Worm (Caenorhabditis elegans) whole organism, young adult: ENCODE results near the gene F08H9.4.

Experiments
- B0035.1 ChIP-seq: sonication (generic microtip); optimal IDR thresholded peaks from 2 replicates; lab custom pipeline; 2016; ENCODE audit warnings: missing genetic modification characterization, mild to moderate bottlenecking, missing compliant biosample characterization, missing genotype, missing genetic modification reagents
- F37B4.10 ChIP-seq: fragments of 200-800 bp; sonication (Bioruptor generic); IDR thresholded peaks from 2 replicates; pipeline ENCODE4 v1.3.6; 2022; ENCODE audit warnings: missing genetic modification characterization, missing compliant biosample characterization
- F39B2.1 ChIP-seq: fragments of 200-800 bp; sonication (Bioruptor generic); IDR thresholded peaks from 2 replicates; pipeline ENCODE4 v1.3.6; 2022; ENCODE audit warnings: missing genetic modification reagents, missing genetic modification characterization, missing compliant biosample characterization
- F52B5.7 ChIP-seq: sonication (generic microtip); optimal IDR thresholded peaks from 2 replicates; lab custom pipeline; 2016; ENCODE audit warnings: mild to moderate bottlenecking, missing genetic modification characterization, missing compliant biosample characterization
- F57C9.4 ChIP-seq: sonication (generic microtip); optimal IDR thresholded peaks from 2 replicates; lab custom pipeline; 2017; ENCODE audit warnings: mild to moderate bottlenecking, missing genetic modification characterization, missing compliant biosample characterization
- K12H6.12 ChIP-seq: fragments of 200-800 bp; sonication (Bioruptor generic); optimal IDR thresholded peaks from 2 replicates; lab custom pipeline; 2018; ENCODE audit warnings: mild to moderate bottlenecking, missing genetic modification characterization, missing compliant biosample characterization
- Y53G8AR.9 ChIP-seq: fragments of 200-800 bp; sonication (Bioruptor generic); conservative IDR thresholded peaks from 2 replicates; pipeline ENCODE4 v1.3.6; 2022; ENCODE audit warnings: missing genetic modification reagents, missing genetic modification characterization, missing compliant biosample characterization
- athp-1 ChIP-seq: sonication (generic microtip); optimal IDR thresholded peaks from 2 replicates; lab custom pipeline; 2017; ENCODE audit warnings: mild to moderate bottlenecking, missing genetic modification characterization, missing compliant biosample characterization
- attf-5 ChIP-seq: fragments of 200-800 bp; sonication (Bioruptor generic); optimal IDR thresholded peaks from 2 replicates; lab custom pipeline; 2018; ENCODE audit warnings: mild to moderate bottlenecking, missing genetic modification characterization, missing compliant biosample characterization
- attf-6 ChIP-seq: fragments of 200-800 bp; sonication (Bioruptor generic); IDR thresholded peaks from 2 replicates; pipeline ENCODE4 v1.3.6; 2022; ENCODE audit warnings: missing genetic modification reagents, missing genetic modification characterization, missing compliant biosample characterization
- bed-1 ChIP-seq: fragments of 200-800 bp; sonication (Bioruptor generic); IDR thresholded peaks from 2 replicates; pipeline ENCODE4 v1.3.6; 2022; ENCODE audit warnings: missing genetic modification reagents, missing genetic modification characterization, missing compliant biosample characterization
- cebp-1 ChIP-seq, 2 experiments: fragments of 200-800 bp in 1 of 2; sonication (Bioruptor generic) in 1 of 2; sonication (generic microtip) in 1 of 2; IDR thresholded peaks in 1 of 2; optimal IDR thresholded peaks in 1 of 2; 2 replicates each; pipeline versions ENCODE4 v1.3.6 to Lab custom; 2017 to 2022; ENCODE audit warnings: missing compliant biosample characterization in 2 of 2, missing genetic modification characterization in 2 of 2, mild to moderate bottlenecking in 1 of 2, missing genetic modification reagents in 1 of 2, moderate library complexity in 1 of 2
- ceh-100 ChIP-seq: fragments of 200-800 bp; sonication (Bioruptor generic); IDR thresholded peaks from 2 replicates; pipeline ENCODE4 v1.3.6; 2022; ENCODE audit warnings: missing genetic modification reagents, missing genetic modification characterization, missing compliant biosample characterization
- ceh-27 ChIP-seq: fragments of 200-800 bp; sonication (Bioruptor generic); optimal IDR thresholded peaks from 2 replicates; lab custom pipeline; 2018; ENCODE audit warnings: mild to moderate bottlenecking, missing genetic modification characterization, moderate library complexity, missing compliant biosample characterization
- ceh-40 ChIP-seq: fragments of 200-800 bp; sonication (Bioruptor generic); IDR thresholded peaks from 2 replicates; pipeline ENCODE4 v1.3.6; 2022; ENCODE audit warnings: missing genetic modification characterization, missing compliant biosample characterization
- dpl-1 ChIP-seq: fragments of 150-350 bp; optimal IDR thresholded peaks from 2 replicates; lab custom pipeline; 2014; ENCODE audit warnings: missing biosample characterization, missing genetic modification reagents, missing genetic modification characterization
- efl-1 ChIP-seq: fragments of 150-350 bp; optimal IDR thresholded peaks from 2 replicates; lab custom pipeline; 2014; ENCODE audit warnings: missing biosample characterization, missing genetic modification reagents, missing genetic modification characterization
- ekl-4 ChIP-seq: fragments of 200-800 bp; sonication (Bioruptor generic); IDR thresholded peaks from 2 replicates; pipeline ENCODE4 v1.3.6; 2022; ENCODE audit warnings: missing genetic modification reagents, missing genetic modification characterization, missing compliant biosample characterization
- gei-17 ChIP-seq: fragments of 200-800 bp; sonication (Bioruptor generic); optimal IDR thresholded peaks from 2 replicates; lab custom pipeline; 2018; ENCODE audit warnings: mild to moderate bottlenecking, missing genetic modification characterization, missing compliant biosample characterization
- hrde-1 ChIP-seq: sonication (generic microtip); optimal IDR thresholded peaks from 2 replicates; lab custom pipeline; 2016; ENCODE audit warnings: missing genetic modification characterization, mild to moderate bottlenecking, missing compliant biosample characterization, moderate library complexity, missing genotype, missing genetic modification reagents, borderline replicate concordance
- hsf-1 ChIP-seq: fragments of 200-800 bp; sonication (Bioruptor generic); IDR thresholded peaks from 2 replicates; pipeline ENCODE4 v1.3.6; 2022; ENCODE audit warnings: missing genetic modification reagents, missing genetic modification characterization, missing compliant biosample characterization
- madf-3 ChIP-seq: fragments of 200-800 bp; sonication (Bioruptor generic); IDR thresholded peaks from 2 replicates; pipeline ENCODE4 v1.3.6; 2022; ENCODE audit warnings: missing genetic modification reagents, missing genetic modification characterization, missing compliant biosample characterization
- madf-6 ChIP-seq: fragments of 200-800 bp; sonication (Bioruptor generic); IDR thresholded peaks from 2 replicates; pipeline ENCODE4 v1.3.6; 2022; ENCODE audit warnings: missing genetic modification reagents, missing genetic modification characterization, missing compliant biosample characterization
- mcd-1 ChIP-seq: fragments of 200-800 bp; sonication (Bioruptor generic); IDR thresholded peaks from 2 replicates; pipeline ENCODE4 v1.3.6; 2022; ENCODE audit warnings: missing genetic modification reagents, missing genetic modification characterization, missing compliant biosample characterization
- nhr-80 ChIP-seq: sonication (generic microtip); optimal IDR thresholded peaks from 2 replicates; lab custom pipeline; 2016; ENCODE audit warnings: missing genetic modification characterization, missing compliant biosample characterization
- pbrm-1 ChIP-seq: fragments of 200-800 bp; sonication (Bioruptor generic); IDR thresholded peaks from 2 replicates; pipeline ENCODE4 v1.3.6; 2022; ENCODE audit warnings: missing genetic modification reagents, missing genetic modification characterization, missing compliant biosample characterization
- repo-1 ChIP-seq: sonication (generic microtip); optimal IDR thresholded peaks from 2 replicates; lab custom pipeline; 2017; ENCODE audit warnings: mild to moderate bottlenecking, missing genetic modification characterization, missing compliant biosample characterization
- rpc-1 ChIP-seq, 2 experiments: fragments of 150-350 bp in 1 of 2; sonication (generic microtip) in 1 of 2; optimal IDR thresholded peaks; 2 replicates each; lab custom pipeline; 2014 to 2018; ENCODE audit warnings: missing biosample characterization in 1 of 2, missing genetic modification characterization in 1 of 2, missing genetic modification reagents in 1 of 2, missing genotype in 1 of 2
- sdz-38 ChIP-seq: sonication (generic microtip); optimal IDR thresholded peaks from 2 replicates; lab custom pipeline; 2016; ENCODE audit warnings: missing genotype, missing genetic modification characterization, missing compliant biosample characterization
- snpc-1.3 ChIP-seq: sonication (generic microtip); optimal IDR thresholded peaks from 2 replicates; lab custom pipeline; 2017; ENCODE audit warnings: missing genetic modification characterization, mild to moderate bottlenecking, missing compliant biosample characterization, antibody characterized with exemption, moderate library complexity, missing genotype, missing genetic modification reagents; ENCODE audit not compliant: insufficient read depth
- snpc-3.4 ChIP-seq: sonication (generic microtip); optimal IDR thresholded peaks from 2 replicates; lab custom pipeline; 2017; ENCODE audit warnings: missing genetic modification characterization, mild to moderate bottlenecking, missing compliant biosample characterization, antibody characterized with exemption, moderate library complexity, missing genotype, missing genetic modification reagents
- snpc-4 ChIP-seq, 5 experiments: fragments of 150-350 bp in 1 of 5; sonication (generic microtip) in 4 of 5; optimal IDR thresholded peaks; 2 replicates each; lab custom pipeline; 2014 to 2018; ENCODE audit warnings: missing genetic modification characterization in 5 of 5, missing biosample characterization in 3 of 5, antibody characterized with exemption in 2 of 5, mild to moderate bottlenecking in 2 of 5, missing compliant biosample characterization in 2 of 5, missing genotype in 2 of 5, moderate library complexity in 2 of 5, missing genetic modification reagents in 1 of 5
- tbx-9 ChIP-seq: sonication (generic microtip); optimal IDR thresholded peaks from 2 replicates; lab custom pipeline; 2016; ENCODE audit warnings: borderline replicate concordance, missing genetic modification characterization, inconsistent platforms, missing compliant biosample characterization
- unc-130 ChIP-seq: sonication (generic microtip); optimal IDR thresholded peaks from 2 replicates; lab custom pipeline; 2016; ENCODE audit warnings: missing genetic modification reagents, missing genetic modification characterization, missing compliant biosample characterization
- zfh-2 ChIP-seq: fragments of 200-800 bp; sonication (Bioruptor generic); conservative IDR thresholded peaks from 2 replicates; pipeline ENCODE4 v1.3.6; 2022; ENCODE audit warnings: missing genetic modification reagents, missing genetic modification characterization, missing compliant biosample characterization
- ztf-18 ChIP-seq: sonication (generic microtip); optimal IDR thresholded peaks from 2 replicates; lab custom pipeline; 2016; ENCODE audit warnings: missing genotype, mild to moderate bottlenecking, missing genetic modification characterization, missing compliant biosample characterization
- ztf-22 ChIP-seq: fragments of 200-800 bp; sonication (Bioruptor generic); optimal IDR thresholded peaks from 2 replicates; lab custom pipeline; 2018; ENCODE audit warnings: mild to moderate bottlenecking, missing genetic modification characterization, moderate library complexity, missing compliant biosample characterization
- ztf-25 ChIP-seq: fragments of 200-800 bp; sonication (Bioruptor generic); IDR thresholded peaks from 2 replicates; pipeline ENCODE4 v1.3.6; 2022; ENCODE audit warnings: missing genetic modification reagents, missing genetic modification characterization, missing compliant biosample characterization

The F08H9.4 gene

DNA sequence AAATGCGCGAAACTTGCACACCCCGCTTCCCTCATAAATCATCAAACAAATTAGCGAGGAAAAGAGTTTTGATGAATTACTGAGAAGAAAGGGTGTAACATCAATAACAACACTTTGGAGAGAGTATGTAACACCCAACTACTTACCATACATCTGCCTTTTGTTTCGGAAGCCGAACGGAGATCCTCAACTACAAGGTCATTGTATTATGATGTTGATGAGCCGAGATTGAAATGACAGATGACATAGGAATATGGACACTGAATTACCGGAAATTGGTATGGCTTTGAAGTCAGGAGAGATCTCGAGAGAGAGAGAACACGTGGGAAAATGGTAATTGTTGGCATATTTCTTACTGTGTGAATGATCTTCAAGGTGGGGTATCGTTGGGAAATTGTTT is 38.2 kb downstream of the F08H9.4 start (continued):
- TF ChIP-seq B0035.1 (tag; lab: Kevin White, UChicago) (no peak), ztf-22 (GFP tag; lab: Kevin White, UChicago) (no peak), ztf-18 (tag; lab: Kevin White, UChicago) (no peak), hrde-1 (tag; lab: Kevin White, UChicago) (no peak), dpl-1 (GFP tag; lab: Kevin White, UChicago) (no peak), repo-1 (tag; lab: Kevin White, UChicago) (no peak)

DNA sequence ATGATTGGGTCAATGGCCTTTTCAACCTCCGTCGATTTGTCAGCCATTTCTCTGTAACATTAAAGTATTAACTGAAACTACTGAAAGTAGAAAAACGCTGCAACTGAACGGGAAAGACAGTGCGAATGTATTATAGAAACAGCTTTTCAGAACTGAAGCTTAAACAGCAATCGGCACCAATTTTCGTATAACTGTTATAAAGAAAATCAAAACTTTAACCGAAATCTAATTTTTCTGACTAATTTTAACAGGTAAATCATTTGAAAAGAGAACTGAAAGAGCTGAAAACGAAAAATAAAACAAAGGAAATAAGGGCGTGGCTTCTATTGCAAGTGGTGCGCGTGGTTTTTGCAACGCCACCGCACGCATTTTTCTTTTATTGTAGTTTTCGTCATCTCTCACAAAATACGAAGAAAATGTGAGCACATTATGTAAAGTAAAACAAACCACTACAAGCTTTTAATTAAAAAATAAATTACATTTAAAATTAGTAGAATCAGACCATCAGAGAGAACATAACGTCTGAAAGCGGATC is 39.2 kb downstream of the F08H9.4 start, which contains the start of gene rrsr-1:
TSS of gene rrsr-1 (minus strand) at position 51 of the 535 bp plus-strand sequence.
- TF ChIP-seq madf-6 (peak; percentile 31; the same call in 1 of the 2 replicates), ceh-40 (GFP tag; lab: Robert Waterston, UW) (no peak), mcd-1 (GFP tag; lab: Robert Waterston, UW) (0 out of 2 replicates have a peak, but pooled peaks have one; percentile 20), ceh-100 (GFP tag; lab: Robert Waterston, UW) (peak; percentile 78), snpc-3.4 (tag; lab: Kevin White, UChicago) (peak; percentile 14), rpc-1 (optimal IDR thresholded peaks at IDR 0.05; lab: Kevin White, UChicago) (peak; percentile 11), rpc-1 (tag; optimal IDR thresholded peaks at IDR 0.05; lab: Kevin White, UChicago) (no peak)

DNA sequence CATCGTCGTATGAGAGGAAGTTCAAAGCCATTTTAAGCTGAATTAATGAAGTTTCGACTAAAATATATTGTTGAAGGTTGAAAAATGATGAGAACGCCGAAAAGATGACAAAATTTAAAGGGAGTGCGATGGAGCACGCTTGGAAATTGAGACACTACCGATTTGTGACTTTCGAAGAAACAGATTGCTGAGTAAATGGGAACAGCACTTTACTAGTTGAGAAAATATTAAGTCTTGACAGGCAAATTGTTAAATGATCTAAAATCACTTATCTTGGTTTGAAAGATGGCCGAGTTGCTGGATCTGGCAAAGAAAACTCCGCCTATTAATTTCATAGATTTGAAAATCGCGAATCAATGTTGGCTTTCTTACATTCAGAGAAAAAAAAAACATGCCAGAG is 41.0 kb downstream of the F08H9.4 start, which contains the start of gene rpoa-12:
TSS of gene rpoa-12 (minus strand) at position 37 of the 400 bp plus-strand sequence.
- TF ChIP-seq attf-5 (GFP tag; lab: Kevin White, UChicago) = peak; percentile 8
- peak; percentile 88 for TF ChIP-seq ceh-100 (GFP tag; lab: Robert Waterston, UW)
- no peak for TF ChIP-seq snpc-1.3 (tag; lab: Kevin White, UChicago)
- TF ChIP-seq snpc-4 (GFP tag; optimal IDR thresholded peaks at IDR 0.05; lab: Kevin White, UChicago) = no peak
- peak in 1 of 4 experiments; percentile 42 for TF ChIP-seq snpc-4 (tag; optimal IDR thresholded peaks at IDR 0.05; lab: Kevin White, UChicago)
- no peak for TF ChIP-seq gei-17 (GFP tag; lab: Kevin White, UChicago)
- no peak for TF ChIP-seq tbx-9
- TF ChIP-seq hsf-1 (GFP tag; lab: Robert Waterston, UW) = 0 out of 2 replicates have a peak, but pooled peaks have one; percentile 38
- no peak for TF ChIP-seq efl-1
- no peak for TF ChIP-seq nhr-80 (tag; lab: Kevin White, UChicago)
- TF ChIP-seq K12H6.12 = peak; percentile 17
- peak; percentile 39 for TF ChIP-seq ceh-27 (GFP tag; lab: Kevin White, UChicago)
- TF ChIP-seq unc-130 (GFP tag; lab: Kevin White, UChicago) = peak; percentile 8
- TF ChIP-seq sdz-38 (tag; lab: Kevin White, UChicago) = no peak
- 0 out of 2 replicates have a peak, but pooled peaks have one; percentile 10 for TF ChIP-seq attf-6
- 0 out of 2 replicates have a peak, but pooled peaks have one; percentile 23 for TF ChIP-seq ztf-25 (GFP tag; lab: Robert Waterston, UW)
- TF ChIP-seq mcd-1 (GFP tag; lab: Robert Waterston, UW) = peak; percentile 42; the same call in 1 of the 2 replicates
- TF ChIP-seq ekl-4 (GFP tag; lab: Robert Waterston, UW) = 0 out of 2 replicates have a peak, but pooled peaks have one; percentile 34
- TF ChIP-seq ztf-18 (tag; lab: Kevin White, UChicago) = peak; percentile 5

DNA sequence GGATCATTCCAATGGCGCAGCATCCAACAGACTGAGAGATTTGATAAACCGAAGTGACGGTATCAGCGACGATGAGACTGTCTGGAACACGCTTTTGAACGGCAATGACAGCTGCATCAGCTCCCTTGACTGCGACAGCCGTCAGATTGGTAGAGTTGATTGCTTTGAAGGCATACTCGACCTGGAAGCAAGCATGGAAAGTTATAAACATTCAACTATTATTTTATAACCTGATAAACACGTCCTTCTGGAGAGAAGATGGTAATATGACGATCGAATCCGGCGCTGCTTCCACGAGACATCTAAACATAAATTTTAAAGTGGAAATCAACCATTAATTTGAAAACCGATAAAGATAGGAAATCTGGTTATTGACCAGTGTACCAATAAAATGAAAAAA is 41.9 kb downstream of the F08H9.4 start, which contains the start of gene pas-1:
TSS of gene pas-1 (minus strand) at position 302 of the 400 bp plus-strand sequence.
- no peak for TF ChIP-seq F37B4.10 (GFP tag; lab: Robert Waterston, UW)
- 0 out of 2 replicates have a peak, but pooled peaks have one; percentile 25 for TF ChIP-seq pbrm-1 (GFP tag; lab: Robert Waterston, UW)
- TF ChIP-seq ekl-4 (GFP tag; lab: Robert Waterston, UW) = peak; percentile 72; the same call in 1 of the 2 replicates
- 0 out of 2 replicates have a peak, but pooled peaks have one; percentile 40 for TF ChIP-seq bed-1 (GFP tag; lab: Robert Waterston, UW)
- TF ChIP-seq ceh-27 (GFP tag; lab: Kevin White, UChicago) = no peak
- 0 out of 2 replicates have a peak, but pooled peaks have one; percentile 18 for TF ChIP-seq F39B2.1 (GFP tag; lab: Robert Waterston, UW)
- no peak for TF ChIP-seq F57C9.4 (tag; lab: Kevin White, UChicago)
- TF ChIP-seq ztf-25 (GFP tag; lab: Robert Waterston, UW) = 0 out of 2 replicates have a peak, but pooled peaks have one; percentile 19
- TF ChIP-seq hsf-1 (GFP tag; lab: Robert Waterston, UW) = 0 out of 2 replicates have a peak, but pooled peaks have one; percentile 30
- no peak for TF ChIP-seq nhr-80 (tag; lab: Kevin White, UChicago)
- peak; percentile 39; the same call in 1 of the 2 replicates for TF ChIP-seq Y53G8AR.9 (GFP tag; lab: Robert Waterston, UW)
- TF ChIP-seq zfh-2 (GFP tag; lab: Robert Waterston, UW) = 0 out of 2 replicates have a peak, but pooled peaks have one; percentile 16
- peak; percentile 37; the same call in 1 of the 2 replicates for TF ChIP-seq mcd-1 (GFP tag; lab: Robert Waterston, UW)
- TF ChIP-seq cebp-1 (GFP tag; IDR thresholded peaks at IDR 0.05; lab: Robert Waterston, UW) = no peak
- TF ChIP-seq cebp-1 (tag; optimal IDR thresholded peaks at IDR 0.05; lab: Kevin White, UChicago) = no peak
- peak; percentile 17 for TF ChIP-seq athp-1 (tag; lab: Kevin White, UChicago)
- no peak for TF ChIP-seq F52B5.7 (tag; lab: Kevin White, UChicago)
- TF ChIP-seq madf-3 (GFP tag; lab: Robert Waterston, UW) = peak; percentile 74; the same call in 1 of the 2 replicates
- TF ChIP-seq madf-6 = peak; percentile 49
